Worm (Caenorhabditis elegans) whole organism, L1 larva: ENCODE measurements around the gene acp-5.

Experiments
- C16A3.4 ChIP-seq: fragments of 150-350 bp; optimal IDR thresholded peaks from 2 replicates; lab custom pipeline; 2014; ENCODE audit warnings: missing biosample characterization, missing genetic modification characterization
- C34B4.2 ChIP-seq: sonication (generic microtip); optimal IDR thresholded peaks from 2 replicates; lab custom pipeline; 2017; ENCODE audit warnings: mild to moderate bottlenecking, missing genetic modification characterization, missing compliant biosample characterization
- F16B12.6 ChIP-seq: fragments of 150-350 bp; optimal IDR thresholded peaks from 2 replicates; lab custom pipeline; 2014; ENCODE audit warnings: missing biosample characterization, missing genetic modification characterization
- aha-1 ChIP-seq: fragments of 150-350 bp; optimal IDR thresholded peaks from 2 replicates; lab custom pipeline; 2014; ENCODE audit warnings: missing biosample characterization, missing genetic modification characterization
- alr-1 ChIP-seq: fragments of 200-800 bp; sonication (Bioruptor generic); optimal IDR thresholded peaks from 2 replicates; lab custom pipeline; 2018; ENCODE audit warnings: borderline replicate concordance, mild to moderate bottlenecking, missing genetic modification characterization, missing compliant biosample characterization
- blmp-1 ChIP-seq: fragments of 150-350 bp; optimal IDR thresholded peaks from 2 replicates; lab custom pipeline; 2014; ENCODE audit warnings: missing biosample characterization, missing genetic modification characterization
- ceh-88 ChIP-seq: fragments of 200-800 bp; sonication (Bioruptor generic); IDR thresholded peaks from 2 replicates; pipeline ENCODE4 v1.3.6; 2022; ENCODE audit warnings: missing genetic modification characterization, missing compliant biosample characterization
- ceh-90 ChIP-seq: sonication (generic microtip); optimal IDR thresholded peaks from 2 replicates; lab custom pipeline; 2016; ENCODE audit warnings: missing genetic modification characterization, missing compliant biosample characterization
- ces-1 ChIP-seq: fragments of 150-350 bp; optimal IDR thresholded peaks from 2 replicates; lab custom pipeline; 2014; ENCODE audit warnings: missing biosample characterization, missing genetic modification reagents, missing genetic modification characterization
- dsc-1 ChIP-seq: sonication (generic microtip); optimal IDR thresholded peaks from 2 replicates; lab custom pipeline; 2016; ENCODE audit warnings: mild to moderate bottlenecking, missing genetic modification characterization, missing compliant biosample characterization
- efl-1 ChIP-seq, 4 experiments: fragments of 150-350 bp; optimal IDR thresholded peaks in 3 of 4; peaks in 1 of 4; 1 replicate in 1 of 4; 2 replicates in 3 of 4; lab custom pipeline; 2014; ENCODE audit warnings: missing biosample characterization in 2 of 4, missing genetic modification characterization in 2 of 4, missing genetic modification reagents in 2 of 4
- elt-2 ChIP-seq: sonication (generic microtip); optimal IDR thresholded peaks from 2 replicates; lab custom pipeline; 2016; ENCODE audit warnings: missing genetic modification characterization, mild to moderate bottlenecking, inconsistent platforms, missing compliant biosample characterization, missing genetic modification reagents
- ets-5 ChIP-seq: fragments of 200-800 bp; sonication (Bioruptor generic); IDR thresholded peaks from 2 replicates; pipeline ENCODE4 v1.3.6; 2022; ENCODE audit warnings: missing genetic modification characterization, missing compliant biosample characterization
- fkh-10 ChIP-seq: sonication (generic microtip); optimal IDR thresholded peaks from 2 replicates; lab custom pipeline; 2017; ENCODE audit warnings: missing biosample characterization, missing genetic modification reagents, missing genetic modification characterization
- fkh-8 ChIP-seq: sonication (generic microtip); optimal IDR thresholded peaks from 2 replicates; lab custom pipeline; 2016; ENCODE audit warnings: mild to moderate bottlenecking, missing genetic modification characterization, missing compliant biosample characterization
- grh-1 ChIP-seq: fragments of 200-800 bp; sonication (Bioruptor generic); IDR thresholded peaks from 2 replicates; pipeline ENCODE4 v1.3.6; 2022; ENCODE audit warnings: missing genetic modification reagents, missing genetic modification characterization, missing compliant biosample characterization
- hlh-17 ChIP-seq: fragments of 200-800 bp; sonication (Bioruptor generic); optimal IDR thresholded peaks from 2 replicates; lab custom pipeline; 2018; ENCODE audit warnings: missing genetic modification characterization, mild to moderate bottlenecking, missing compliant biosample characterization, moderate library complexity, borderline replicate concordance
- jun-1 ChIP-seq: fragments of 150-350 bp; optimal IDR thresholded peaks from 2 replicates; lab custom pipeline; 2014; ENCODE audit warnings: missing biosample characterization, missing genetic modification reagents, missing genetic modification characterization
- lin-13 ChIP-seq: fragments of 150-350 bp; optimal IDR thresholded peaks from 2 replicates; lab custom pipeline; 2014; ENCODE audit warnings: missing biosample characterization, missing genetic modification reagents, missing genetic modification characterization
- lin-14 ChIP-seq: fragments of 200-800 bp; sonication (Bioruptor generic); optimal IDR thresholded peaks from 2 replicates; lab custom pipeline; 2018; ENCODE audit warnings: mild to moderate bottlenecking, missing genetic modification characterization, moderate library complexity, missing compliant biosample characterization
- lin-35 ChIP-seq, 2 experiments: fragments of 150-350 bp; optimal IDR thresholded peaks; 2 replicates each; lab custom pipeline; 2014; ENCODE audit warnings: missing biosample characterization in 2 of 2, missing genetic modification characterization in 2 of 2, missing genetic modification reagents in 2 of 2
- lir-3 ChIP-seq: sonication (generic microtip); optimal IDR thresholded peaks from 2 replicates; lab custom pipeline; 2016; ENCODE audit warnings: mild to moderate bottlenecking, missing genetic modification characterization, moderate library complexity, missing compliant biosample characterization; ENCODE audit not compliant: poor library complexity
- lsy-2 ChIP-seq, 2 experiments: fragments of 150-350 bp; optimal IDR thresholded peaks; 2 replicates each; lab custom pipeline; 2014; ENCODE audit warnings: missing biosample characterization in 2 of 2, missing genetic modification characterization in 2 of 2
- mdl-1 ChIP-seq, 2 experiments: fragments of 150-350 bp; optimal IDR thresholded peaks; 2 replicates each; lab custom pipeline; 2014 to 2017; ENCODE audit warnings: missing biosample characterization in 2 of 2, missing genetic modification characterization in 2 of 2, inconsistent platforms in 1 of 2
- mef-2 ChIP-seq: fragments of 150-350 bp; optimal IDR thresholded peaks from 2 replicates; lab custom pipeline; 2014; ENCODE audit warnings: missing biosample characterization, missing genetic modification characterization
- mep-1 ChIP-seq: fragments of 150-350 bp; optimal IDR thresholded peaks from 2 replicates; lab custom pipeline; 2014; ENCODE audit warnings: missing biosample characterization, missing genetic modification characterization
- nhr-11 ChIP-seq: fragments of 150-350 bp; optimal IDR thresholded peaks from 2 replicates; lab custom pipeline; 2014; ENCODE audit warnings: missing biosample characterization, missing genetic modification characterization
- nhr-12 ChIP-seq: sonication (generic microtip); optimal IDR thresholded peaks from 2 replicates; lab custom pipeline; 2017; ENCODE audit warnings: missing biosample characterization, missing genetic modification characterization
- nhr-19 ChIP-seq: fragments of 200-800 bp; sonication (Bioruptor generic); conservative IDR thresholded peaks from 2 replicates; pipeline ENCODE4 v1.3.6; 2022; ENCODE audit warnings: missing genetic modification characterization, missing compliant biosample characterization
- nhr-20 ChIP-seq: sonication (generic microtip); optimal IDR thresholded peaks from 2 replicates; lab custom pipeline; 2016; ENCODE audit warnings: mild to moderate bottlenecking, missing genetic modification characterization, missing compliant biosample characterization
- nhr-237 ChIP-seq: fragments of 150-350 bp; optimal IDR thresholded peaks from 2 replicates; lab custom pipeline; 2014; ENCODE audit warnings: missing biosample characterization, missing genetic modification characterization
- nhr-47 ChIP-seq: sonication (generic microtip); optimal IDR thresholded peaks from 2 replicates; lab custom pipeline; 2016; ENCODE audit warnings: mild to moderate bottlenecking, missing genetic modification characterization, moderate library complexity, missing compliant biosample characterization
- nhr-71 ChIP-seq: sonication (generic microtip); optimal IDR thresholded peaks from 2 replicates; lab custom pipeline; 2016; ENCODE audit warnings: mild to moderate bottlenecking, missing genetic modification characterization, moderate library complexity, missing compliant biosample characterization
- nhr-76 ChIP-seq: sonication (generic microtip); optimal IDR thresholded peaks from 2 replicates; lab custom pipeline; 2017; ENCODE audit warnings: missing biosample characterization, missing genetic modification characterization
- nhr-84 ChIP-seq: sonication (generic microtip); optimal IDR thresholded peaks from 2 replicates; lab custom pipeline; 2017; ENCODE audit warnings: missing biosample characterization, missing genetic modification characterization
- nhr-85 ChIP-seq: sonication (generic microtip); peaks from one replicate; lab custom pipeline; 2016; ENCODE audit warnings: missing genetic modification characterization, inconsistent platforms, missing compliant biosample characterization
- nhr-90 ChIP-seq: sonication (generic microtip); optimal IDR thresholded peaks from 2 replicates; lab custom pipeline; 2016; ENCODE audit warnings: mild to moderate bottlenecking, missing genetic modification characterization, missing compliant biosample characterization; ENCODE audit not compliant: poor library complexity
- pax-3 ChIP-seq: fragments of 200-800 bp; sonication (Bioruptor generic); optimal IDR thresholded peaks from 2 replicates; lab custom pipeline; 2018; ENCODE audit warnings: mild to moderate bottlenecking, missing genetic modification characterization, moderate library complexity, missing compliant biosample characterization
- rnt-1 ChIP-seq: sonication (generic microtip); optimal IDR thresholded peaks from 2 replicates; lab custom pipeline; 2016; ENCODE audit warnings: mild to moderate bottlenecking, missing genetic modification characterization, moderate library complexity, missing compliant biosample characterization
- snpc-4 ChIP-seq: fragments of 150-350 bp; optimal IDR thresholded peaks from 2 replicates; lab custom pipeline; 2014; ENCODE audit warnings: missing biosample characterization, missing genetic modification characterization
- snu-23 ChIP-seq: sonication (generic microtip); optimal IDR thresholded peaks from 2 replicates; lab custom pipeline; 2016; ENCODE audit warnings: missing genetic modification characterization, missing compliant biosample characterization
- sox-4 ChIP-seq: sonication (generic microtip); optimal IDR thresholded peaks from 2 replicates; lab custom pipeline; 2016; ENCODE audit warnings: missing genetic modification characterization, missing compliant biosample characterization
- sptf-1 ChIP-seq: fragments of 150-350 bp; optimal IDR thresholded peaks from 2 replicates; lab custom pipeline; 2014; ENCODE audit warnings: missing biosample characterization, missing genetic modification characterization
- sup-37 ChIP-seq: fragments of 200-800 bp; sonication (Bioruptor generic); optimal IDR thresholded peaks from 2 replicates; lab custom pipeline; 2018; ENCODE audit warnings: mild to moderate bottlenecking, missing genetic modification characterization, missing compliant biosample characterization
- swsn-7 ChIP-seq: sonication (generic microtip); optimal IDR thresholded peaks from 2 replicates; lab custom pipeline; 2016; ENCODE audit warnings: missing genetic modification characterization, missing compliant biosample characterization
- tlp-1 ChIP-seq: fragments of 150-350 bp; optimal IDR thresholded peaks from 2 replicates; lab custom pipeline; 2014; ENCODE audit warnings: missing biosample characterization, missing genetic modification characterization
- unc-30 ChIP-seq: sonication (generic microtip); optimal IDR thresholded peaks from 2 replicates; lab custom pipeline; 2017; ENCODE audit warnings: missing biosample characterization, missing genetic modification characterization
- unc-62 ChIP-seq: fragments of 150-350 bp; optimal IDR thresholded peaks from 2 replicates; lab custom pipeline; 2014; ENCODE audit warnings: missing biosample characterization, missing genetic modification reagents, missing genetic modification characterization
- unc-86 ChIP-seq: sonication (generic microtip); optimal IDR thresholded peaks from 2 replicates; lab custom pipeline; 2016; ENCODE audit warnings: missing genetic modification characterization, missing compliant biosample characterization
- xbp-1 ChIP-seq: sonication (generic microtip); optimal IDR thresholded peaks from 2 replicates; lab custom pipeline; 2016; ENCODE audit warnings: missing genetic modification characterization, missing compliant biosample characterization
- ztf-11 ChIP-seq, 2 experiments: sonication (generic microtip); optimal IDR thresholded peaks; 2 replicates each; lab custom pipeline; 2016 to 2017; ENCODE audit warnings: missing genetic modification characterization in 2 of 2, missing biosample characterization in 1 of 2, missing compliant biosample characterization in 1 of 2
- ztf-4 ChIP-seq: fragments of 150-350 bp; optimal IDR thresholded peaks from 2 replicates; lab custom pipeline; 2014; ENCODE audit warnings: missing biosample characterization, missing genetic modification characterization

The acp-5 gene

DNA sequence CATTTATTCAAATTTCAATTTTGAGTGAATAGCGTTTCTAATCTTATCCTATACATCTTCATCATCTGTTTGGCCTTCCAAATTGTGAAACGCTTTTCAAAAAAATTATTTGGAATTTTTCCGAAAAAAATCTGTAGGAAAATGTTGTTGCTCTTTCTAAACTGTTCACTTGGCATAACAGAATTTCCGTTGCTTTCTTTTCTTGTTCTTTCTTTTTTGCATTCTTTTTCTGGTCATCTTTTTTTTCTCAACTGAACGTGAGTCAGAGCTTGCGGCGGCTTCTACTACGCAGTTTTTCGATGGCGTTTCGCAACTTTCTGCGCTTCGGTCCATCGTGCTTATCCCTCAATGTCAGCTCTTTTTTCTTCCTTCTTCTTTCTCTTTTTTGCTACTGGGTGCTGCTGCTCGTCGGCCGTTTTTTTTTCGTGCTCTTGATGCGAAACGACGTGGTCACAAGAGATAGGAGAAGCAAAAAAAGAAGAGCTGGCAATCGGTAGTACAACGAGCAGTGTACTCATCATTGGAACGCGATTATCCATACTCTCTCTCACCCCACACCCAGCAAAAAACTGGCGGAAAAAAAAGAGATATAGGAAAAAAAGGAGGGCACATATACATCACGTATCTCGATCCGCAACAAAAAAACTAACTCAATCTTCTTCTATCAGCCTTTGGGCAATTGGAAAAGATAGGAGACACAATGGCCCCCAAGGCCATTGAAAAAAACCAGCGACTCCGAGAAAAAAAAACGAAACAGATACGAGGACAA lies 9.3 kb upstream of the acp-5 start:
- TF ChIP-seq unc-30 (tag; lab: Kevin White, UChicago) (no peak), hlh-17 (GFP tag; lab: Kevin White, UChicago) (no peak), tlp-1 (tag; lab: Kevin White, UChicago) (no peak), swsn-7 (tag; lab: Kevin White, UChicago) (no peak), ces-1 (GFP tag; lab: Kevin White, UChicago) (peak; percentile 10), efl-1 (optimal IDR thresholded peaks at IDR 0.05; lab: Kevin White, UChicago) (no peak), efl-1 (GFP tag; optimal IDR thresholded peaks at IDR 0.05 in 1 of 2; lab: Kevin White, UChicago) (peak in 1 of 2 experiments; percentile 81), fkh-10 (GFP tag; lab: Kevin White, UChicago) (peak; percentile 52), nhr-19 (GFP tag; lab: Robert Waterston, UW) (peak; percentile 39), ceh-88 (GFP tag; lab: Robert Waterston, UW) (no peak), F16B12.6 (tag; lab: Kevin White, UChicago) (no peak), xbp-1 (peak; percentile 6), nhr-20 (tag; lab: Kevin White, UChicago) (no peak), lir-3 (tag; lab: Kevin White, UChicago) (no peak), mdl-1 (tag; optimal IDR thresholded peaks at IDR 0.05; lab: Kevin White, UChicago) (no peak), blmp-1 (tag; lab: Kevin White, UChicago) (peak; percentile 2), nhr-11 (tag; lab: Kevin White, UChicago) (no peak), nhr-71 (tag; lab: Kevin White, UChicago) (peak; percentile 70), nhr-12 (tag; lab: Kevin White, UChicago) (no peak), ztf-4 (no peak), unc-62 (GFP tag; lab: Kevin White, UChicago) (no peak), sox-4 (tag; lab: Kevin White, UChicago) (no peak), lin-14 (GFP tag; lab: Kevin White, UChicago) (peak; percentile 93), alr-1 (no peak), mep-1 (tag; lab: Kevin White, UChicago) (peak; percentile 57), aha-1 (tag; lab: Kevin White, UChicago) (no peak), nhr-90 (tag; lab: Kevin White, UChicago) (no peak), C16A3.4 (tag; lab: Kevin White, UChicago) (no peak), sptf-1 (tag; lab: Kevin White, UChicago) (no peak), snu-23 (GFP tag; lab: Kevin White, UChicago) (peak; percentile 37), ets-5 (GFP tag; lab: Robert Waterston, UW) (no peak), pax-3 (tag; lab: Kevin White, UChicago) (no peak), nhr-76 (no peak), nhr-237 (tag; lab: Kevin White, UChicago) (no peak), dsc-1 (tag; lab: Kevin White, UChicago) (peak; percentile 57), nhr-85 (tag; lab: Kevin White, UChicago) (peak; percentile 78), nhr-47 (tag; lab: Kevin White, UChicago) (peak; percentile 24), nhr-84 (tag; lab: Kevin White, UChicago) (no peak), C34B4.2 (tag; lab: Kevin White, UChicago) (no peak), mef-2 (tag; lab: Kevin White, UChicago) (no peak), lin-35 (GFP tag; optimal IDR thresholded peaks at IDR 0.05; lab: Kevin White, UChicago) (peak in 1 of 2 experiments; percentile 20), sup-37 (GFP tag; lab: Kevin White, UChicago) (no peak), grh-1 (no peak), lsy-2 (tag; optimal IDR thresholded peaks at IDR 0.05; lab: Kevin White, UChicago) (peak; percentile 30 to 51), elt-2 (tag; lab: Kevin White, UChicago) (no peak), fkh-8 (tag; lab: Kevin White, UChicago) (no peak), snpc-4 (no peak), jun-1 (tag; lab: Kevin White, UChicago) (no peak), ztf-11 (tag; optimal IDR thresholded peaks at IDR 0.05; lab: Kevin White, UChicago) (no peak), ceh-90 (tag; lab: Kevin White, UChicago) (no peak), lin-13 (GFP tag; lab: Kevin White, UChicago) (no peak), unc-86 (tag; lab: Kevin White, UChicago) (no peak), rnt-1 (tag; lab: Kevin White, UChicago) (peak; percentile 48)
